Worm (Caenorhabditis elegans): ENCODE results near the gene R144.13.

DNA sequence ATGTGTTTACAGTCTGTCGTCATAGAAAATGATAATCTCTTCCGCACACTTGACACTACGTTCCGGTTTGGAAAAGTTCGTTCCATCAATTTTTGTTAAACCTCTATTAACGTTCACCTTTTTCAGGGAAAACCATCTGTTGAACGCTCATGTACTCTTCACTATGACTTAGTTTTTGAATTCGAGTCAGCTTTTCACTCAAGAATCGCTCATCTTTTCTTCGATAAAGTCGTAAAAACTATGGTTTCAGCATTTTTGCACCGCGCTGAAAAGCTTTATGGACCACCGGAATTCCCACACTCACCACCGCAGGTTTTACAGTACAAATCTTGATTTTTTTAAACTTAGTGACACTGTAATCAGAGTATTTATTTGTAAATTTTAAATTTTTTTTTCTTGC is 578 bp downstream of the R144.13 start:
- no peak for TF ChIP-seq jun-1 (tag; optimal IDR thresholded peaks at IDR 0.05)
- no peak for TF ChIP-seq nhr-77 (tag; optimal IDR thresholded peaks at IDR 0.05)
- TF ChIP-seq ztf-11 (tag; optimal IDR thresholded peaks at IDR 0.05) = no peak
- TF ChIP-seq nhr-237 (tag; optimal IDR thresholded peaks at IDR 0.05) = no peak
- TF ChIP-seq aly-2 (tag; optimal IDR thresholded peaks at IDR 0.05) = no peak
- TF ChIP-seq aha-1 (tag; optimal IDR thresholded peaks at IDR 0.05) = no peak
- no peak for TF ChIP-seq nhr-20 (tag; optimal IDR thresholded peaks at IDR 0.05)
- TF ChIP-seq nhr-76 (tag; optimal IDR thresholded peaks at IDR 0.05) = no peak
- no peak for TF ChIP-seq nhr-28 (tag; optimal IDR thresholded peaks at IDR 0.05)
- TF ChIP-seq nhr-85 (tag) = peak; percentile 26

Data from whole organism, L1 larva.